Worm (Caenorhabditis elegans) whole organism, L4 larva: ENCODE measurements around the gene irld-40.

Experiments
- D1046.2 ChIP-seq: fragments of 200-800 bp; sonication (Bioruptor generic); IDR thresholded peaks from 2 replicates; pipeline ENCODE4 v1.3.6; 2022; ENCODE audit warnings: missing genetic modification characterization, missing compliant biosample characterization
- F37D6.2 ChIP-seq: sonication (generic microtip); optimal IDR thresholded peaks from 2 replicates; lab custom pipeline; 2016; ENCODE audit warnings: mild to moderate bottlenecking, missing genetic modification characterization, missing compliant biosample characterization
- F44E2.7 ChIP-seq: fragments of 200-800 bp; sonication (Bioruptor generic); IDR thresholded peaks from 2 replicates; pipeline ENCODE4 v2.1.2; 2022; ENCODE audit warnings: missing genetic modification characterization, missing compliant biosample characterization
- Y105C5A.15 ChIP-seq: fragments of 200-800 bp; sonication (Bioruptor generic); IDR thresholded peaks from 2 replicates; pipeline ENCODE4 v1.3.6; 2022; ENCODE audit warnings: missing genetic modification characterization, missing compliant biosample characterization
- Y5F2A.4 ChIP-seq: fragments of 200-800 bp; sonication (Bioruptor generic); optimal IDR thresholded peaks from 2 replicates; lab custom pipeline; 2018; ENCODE audit warnings: mild to moderate bottlenecking, missing genetic modification characterization, missing compliant biosample characterization
- ZK546.5 ChIP-seq, 2 experiments: sonication (generic microtip); optimal IDR thresholded peaks; 2 replicates each; lab custom pipeline; 2017; ENCODE audit warnings: missing biosample characterization in 2 of 2, missing genetic modification characterization in 2 of 2
- aha-1 ChIP-seq: fragments of 150-350 bp; peaks from one replicate; lab custom pipeline; 2014; ENCODE audit warnings: missing biosample characterization, missing genetic modification characterization
- ceh-32 ChIP-seq: sonication (generic microtip); optimal IDR thresholded peaks from 2 replicates; lab custom pipeline; 2016; ENCODE audit warnings: mild to moderate bottlenecking, missing genetic modification characterization, missing compliant biosample characterization; ENCODE audit not compliant: poor library complexity
- ceh-62 ChIP-seq: sonication (generic microtip); optimal IDR thresholded peaks from 2 replicates; lab custom pipeline; 2017; ENCODE audit warnings: missing biosample characterization, missing genetic modification characterization
- cey-2 ChIP-seq: sonication (generic microtip); optimal IDR thresholded peaks from 3 replicates; lab custom pipeline; 2017; ENCODE audit warnings: missing genetic modification characterization, mild to moderate bottlenecking, missing compliant biosample characterization, antibody characterized with exemption, borderline replicate concordance; ENCODE audit not compliant: insufficient read depth
- daf-12 ChIP-seq: fragments of 150-350 bp; optimal IDR thresholded peaks from 2 replicates; lab custom pipeline; 2014; ENCODE audit warnings: missing biosample characterization, missing genetic modification reagents, missing genetic modification characterization
- daf-16 ChIP-seq, 3 experiments: sonication (generic microtip); optimal IDR thresholded peaks; 2 replicates each; lab custom pipeline; 2016 to 2017; ENCODE audit warnings: missing genetic modification characterization in 3 of 3, missing genetic modification reagents in 3 of 3, mild to moderate bottlenecking in 2 of 3, missing compliant biosample characterization in 2 of 3, missing biosample characterization in 1 of 3, moderate library complexity in 1 of 3
- daf-8 ChIP-seq: fragments of 200-800 bp; sonication (Bioruptor generic); IDR thresholded peaks from 2 replicates; pipeline ENCODE4 v1.3.6; 2022; ENCODE audit warnings: missing genetic modification characterization, missing compliant biosample characterization
- dmd-8 ChIP-seq: fragments of 200-800 bp; sonication (Bioruptor generic); IDR thresholded peaks from 2 replicates; pipeline ENCODE4 v1.3.6; 2022; ENCODE audit warnings: missing genetic modification characterization, missing compliant biosample characterization
- egl-43 ChIP-seq: fragments of 200-800 bp; sonication (Bioruptor generic); IDR thresholded peaks from 2 replicates; pipeline ENCODE4 v1.3.6; 2022; ENCODE audit warnings: missing genetic modification reagents, missing genetic modification characterization, missing compliant biosample characterization
- hmg-1.1 ChIP-seq: fragments of 200-800 bp; sonication (Bioruptor generic); IDR thresholded peaks from 2 replicates; pipeline ENCODE4 v1.3.6; 2022; ENCODE audit warnings: missing genetic modification reagents, missing genetic modification characterization, missing compliant biosample characterization
- lin-1 ChIP-seq: fragments of 200-800 bp; sonication (Bioruptor generic); IDR thresholded peaks from 2 replicates; pipeline ENCODE4 v1.3.6; 2022; ENCODE audit warnings: missing genetic modification reagents, missing genetic modification characterization, missing compliant biosample characterization
- lin-13 ChIP-seq: fragments of 150-350 bp; optimal IDR thresholded peaks from 2 replicates; lab custom pipeline; 2014; ENCODE audit warnings: missing biosample characterization, missing genetic modification reagents, missing genetic modification characterization
- lin-15B ChIP-seq: fragments of 150-350 bp; sonication (generic microtip); optimal IDR thresholded peaks from 3 replicates; lab custom pipeline; 2014; ENCODE audit warnings: missing biosample characterization, missing genetic modification characterization
- lin-29 ChIP-seq: fragments of 200-800 bp; sonication (Bioruptor generic); IDR thresholded peaks from 2 replicates; pipeline ENCODE4 v1.3.6; 2022; ENCODE audit warnings: missing genetic modification reagents, missing genetic modification characterization, missing compliant biosample characterization
- madf-9 ChIP-seq: fragments of 200-800 bp; sonication (Bioruptor generic); conservative IDR thresholded peaks from 2 replicates; pipeline ENCODE4 v1.3.6; 2022; ENCODE audit warnings: missing genetic modification reagents, missing genetic modification characterization, missing compliant biosample characterization
- mes-2 ChIP-seq: sonication (generic microtip); optimal IDR thresholded peaks from 2 replicates; lab custom pipeline; 2016; ENCODE audit warnings: missing genotype, mild to moderate bottlenecking, missing genetic modification characterization, missing compliant biosample characterization; ENCODE audit not compliant: poor library complexity, severe bottlenecking
- mxl-2 ChIP-seq: fragments of 200-800 bp; sonication (Bioruptor generic); conservative IDR thresholded peaks from 2 replicates; pipeline ENCODE4 v1.3.6; 2022; ENCODE audit warnings: missing genetic modification reagents, missing genetic modification characterization, missing compliant biosample characterization
- mxl-3 ChIP-seq: fragments of 200-800 bp; sonication (Bioruptor generic); optimal IDR thresholded peaks from 2 replicates; lab custom pipeline; 2018; ENCODE audit warnings: mild to moderate bottlenecking, missing genetic modification characterization, missing compliant biosample characterization
- nhr-10 ChIP-seq: fragments of 150-350 bp; optimal IDR thresholded peaks from 2 replicates; lab custom pipeline; 2014; ENCODE audit warnings: missing biosample characterization, missing genetic modification characterization
- nhr-111 ChIP-seq: fragments of 200-800 bp; sonication (Bioruptor generic); optimal IDR thresholded peaks from 2 replicates; lab custom pipeline; 2018; ENCODE audit warnings: mild to moderate bottlenecking, missing genetic modification characterization, missing compliant biosample characterization
- php-3 ChIP-seq: fragments of 200-800 bp; sonication (Bioruptor generic); IDR thresholded peaks from 2 replicates; pipeline ENCODE4 v1.3.6; 2022; ENCODE audit warnings: missing genetic modification reagents, missing genetic modification characterization, missing compliant biosample characterization
- pqm-1 ChIP-seq: sonication (generic microtip); optimal IDR thresholded peaks from 2 replicates; lab custom pipeline; 2017; ENCODE audit warnings: missing biosample characterization, missing genetic modification characterization
- skn-1 ChIP-seq: fragments of 150-350 bp; optimal IDR thresholded peaks from 2 replicates; lab custom pipeline; 2014; ENCODE audit warnings: missing biosample characterization, missing genetic modification characterization
- snpc-4 ChIP-seq: fragments of 150-350 bp; optimal IDR thresholded peaks from 2 replicates; lab custom pipeline; 2014; ENCODE audit warnings: missing biosample characterization, missing genetic modification characterization
- spr-1 ChIP-seq: sonication (generic microtip); optimal IDR thresholded peaks from 2 replicates; lab custom pipeline; 2016; ENCODE audit warnings: mild to moderate bottlenecking, missing genetic modification characterization, missing compliant biosample characterization
- unc-39 ChIP-seq: sonication (generic microtip); optimal IDR thresholded peaks from 2 replicates; lab custom pipeline; 2017; ENCODE audit warnings: missing biosample characterization, missing genetic modification characterization
- vab-7 ChIP-seq: fragments of 200-800 bp; sonication (Bioruptor generic); IDR thresholded peaks from 2 replicates; pipeline ENCODE4 v1.3.6; 2022; ENCODE audit warnings: missing genetic modification reagents, missing genetic modification characterization, missing compliant biosample characterization
- zfp-2 ChIP-seq: sonication (generic microtip); optimal IDR thresholded peaks from 2 replicates; lab custom pipeline; 2016; ENCODE audit warnings: mild to moderate bottlenecking, missing genetic modification characterization, missing compliant biosample characterization
- zip-11 ChIP-seq: fragments of 200-800 bp; sonication (Bioruptor generic); IDR thresholded peaks from 2 replicates; pipeline ENCODE4 v1.3.6; 2022; ENCODE audit warnings: missing genetic modification characterization, missing compliant biosample characterization
- ztf-7 ChIP-seq: fragments of 150-350 bp; optimal IDR thresholded peaks from 2 replicates; lab custom pipeline; 2014; ENCODE audit warnings: missing biosample characterization, missing genetic modification characterization

The irld-40 gene

DNA sequence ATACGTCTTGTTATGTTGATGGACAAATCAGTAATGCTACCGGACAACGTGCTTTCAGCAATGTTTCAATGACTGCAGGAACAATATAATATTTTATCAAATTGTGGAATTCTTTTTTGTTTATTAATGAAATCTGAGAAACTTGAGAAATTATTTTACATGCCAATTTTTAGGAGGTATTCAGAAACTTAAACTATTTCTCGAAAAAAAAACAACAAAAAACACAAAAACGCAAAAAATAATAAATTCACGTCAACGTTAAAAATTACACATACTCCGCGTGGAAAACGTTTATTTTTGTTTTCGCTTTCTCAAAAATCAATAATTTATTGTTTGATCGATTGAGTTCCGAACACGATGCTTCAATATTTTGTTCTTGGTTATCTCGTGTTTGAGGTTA lies 20.2 kb upstream of the irld-40 start, which contains the start of gene Y46H3D.1:
Y46H3D.1 (plus strand) TSS at position 301 of the 400 bp plus-strand sequence.
- no peak for TF ChIP-seq lin-13 (GFP tag; lab: Kevin White, UChicago)
- no peak for TF ChIP-seq egl-43 (GFP tag; lab: Robert Waterston, UW)
- no peak for TF ChIP-seq F37D6.2
- no peak for TF ChIP-seq ztf-7 (tag; lab: Kevin White, UChicago)
- TF ChIP-seq lin-15B (tag; lab: Kevin White, UChicago), result no peak
- no peak for TF ChIP-seq lin-29 (GFP tag; lab: Robert Waterston, UW)
- no peak for TF ChIP-seq pqm-1
- TF ChIP-seq php-3 (GFP tag; lab: Robert Waterston, UW), result no peak
- TF ChIP-seq madf-9 (GFP tag; lab: Robert Waterston, UW), result no peak
- no peak for TF ChIP-seq ceh-32
- TF ChIP-seq skn-1 (tag; lab: Kevin White, UChicago), result no peak
- no peak for TF ChIP-seq daf-8 (GFP tag; lab: Robert Waterston, UW)
- no peak for TF ChIP-seq unc-39 (tag; lab: Kevin White, UChicago)
- TF ChIP-seq hmg-1.1 (GFP tag; lab: Robert Waterston, UW), result no peak

DNA sequence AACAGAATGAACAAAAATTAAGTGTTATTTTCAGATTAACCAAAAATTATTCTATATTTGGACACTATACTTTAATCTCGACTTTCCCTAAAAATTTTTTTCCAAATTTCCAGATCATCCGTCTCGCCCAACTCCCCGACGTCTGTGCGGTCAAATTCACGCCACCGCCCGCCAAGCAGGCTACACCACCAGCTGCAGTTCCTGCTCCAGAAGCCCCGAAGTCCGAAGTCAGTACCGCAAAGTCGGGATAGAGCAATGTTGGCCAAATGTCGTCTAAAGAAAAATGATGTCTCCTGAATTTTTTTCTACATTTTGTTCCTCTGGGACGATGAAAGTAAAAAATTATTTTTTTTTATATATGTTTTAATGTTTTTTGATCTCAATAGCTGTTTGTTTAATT lies 19.6 kb upstream of the irld-40 start:
- TF ChIP-seq dmd-8 (GFP tag; lab: Robert Waterston, UW) (0 out of 2 replicates have a peak, but pooled peaks have one; percentile 25), spr-1 (tag; lab: Kevin White, UChicago) (no peak), lin-1 (GFP tag; lab: Robert Waterston, UW) (no peak), vab-7 (GFP tag; lab: Robert Waterston, UW) (no peak), daf-12 (tag; lab: Kevin White, UChicago) (no peak), F44E2.7 (GFP tag; lab: Robert Waterston, UW) (peak; percentile 75; the same call in 1 of the 2 replicates), Y105C5A.15 (GFP tag; lab: Robert Waterston, UW) (no peak)

DNA sequence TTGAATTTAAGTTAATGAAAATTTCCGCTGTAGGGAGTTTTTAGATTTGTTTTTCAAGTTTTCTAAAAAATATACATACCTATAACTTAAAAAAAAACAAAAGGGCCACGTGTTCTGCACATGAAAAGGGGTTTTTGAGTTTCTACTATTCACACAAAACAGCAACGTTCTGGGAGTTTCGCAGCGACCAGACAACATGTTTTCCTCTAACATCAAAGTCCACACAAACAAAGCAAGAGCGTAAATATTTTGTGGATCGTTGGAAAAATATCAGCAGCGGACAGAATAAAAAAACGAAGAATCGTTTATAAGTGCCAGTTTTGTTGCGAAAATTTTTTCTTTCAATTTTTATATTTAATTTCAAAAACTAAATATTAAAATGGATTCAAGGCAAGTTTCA lies 18.5 kb upstream of the irld-40 start, which contains the start of gene alh-2:
alh-2 (plus strand) TSS at position 284 of the 400 bp plus-strand sequence.
- TF ChIP-seq daf-16 (GFP tag; optimal IDR thresholded peaks at IDR 0.05; lab: Kevin White, UChicago) (peak in 1 of 2 experiments; percentile 96), daf-16 (tag; optimal IDR thresholded peaks at IDR 0.05; lab: Kevin White, UChicago) (no peak), ceh-62 (tag; lab: Kevin White, UChicago) (no peak), lin-29 (GFP tag; lab: Robert Waterston, UW) (no peak), zip-11 (no peak), mes-2 (tag; lab: Kevin White, UChicago) (no peak)
- TF ChIP-seq, all 104 proteins: peak for 1

DNA sequence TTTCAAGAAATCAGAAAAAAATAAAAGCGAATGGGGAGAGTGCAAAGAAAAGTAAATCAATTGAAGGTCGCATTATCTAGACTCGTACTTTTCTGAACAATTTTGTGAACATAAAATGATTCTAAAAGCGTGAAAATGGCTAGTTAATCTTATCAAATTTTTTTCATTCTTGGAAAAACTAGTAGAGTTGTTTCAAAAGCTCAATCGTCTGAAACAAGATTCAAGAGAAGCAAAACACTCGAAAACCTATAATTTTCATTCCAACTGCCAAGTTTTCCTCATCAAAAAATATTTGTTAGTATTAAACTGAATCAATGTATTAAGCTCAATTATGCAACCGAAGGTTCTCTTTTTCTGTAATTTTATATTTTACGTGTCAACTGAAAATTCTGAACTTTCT lies 14.4 kb upstream of the irld-40 start, which contains the start of gene irld-45:
irld-45 (plus strand) TSS at position 301 of the 400 bp plus-strand sequence.
- TF ChIP-seq lin-13 (GFP tag; lab: Kevin White, UChicago) (no peak), mxl-2 (GFP tag; lab: Robert Waterston, UW) (no peak), mes-2 (tag; lab: Kevin White, UChicago) (no peak), aha-1 (peak; percentile 67)

DNA sequence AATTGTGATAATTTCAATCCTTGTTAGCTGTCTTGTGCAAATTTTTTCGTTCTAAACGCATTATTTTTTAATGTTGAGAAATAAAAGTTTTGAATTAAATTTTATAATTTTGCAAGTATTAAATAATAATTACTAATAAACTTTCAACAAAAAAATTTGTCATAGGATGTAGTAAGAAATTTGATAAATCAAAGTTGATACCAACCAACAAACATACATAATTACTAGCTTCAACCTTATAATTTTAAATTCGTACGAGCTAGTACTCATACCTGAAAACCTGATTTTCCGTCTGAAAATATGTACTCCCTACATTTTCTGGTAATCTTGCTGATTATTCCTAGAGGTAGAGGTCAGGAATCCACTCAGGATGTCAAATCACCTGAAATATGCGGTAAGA lies 11.3 kb upstream of the irld-40 start, which contains the start of gene irld-44:
irld-44 (plus strand) TSS at position 301 of the 400 bp plus-strand sequence.
- TF ChIP-seq nhr-10 (tag; lab: Kevin White, UChicago), result no peak
- no peak for TF ChIP-seq Y5F2A.4
- no peak for TF ChIP-seq D1046.2 (GFP tag; lab: Robert Waterston, UW)
- no peak for TF ChIP-seq daf-12 (tag; lab: Kevin White, UChicago)

DNA sequence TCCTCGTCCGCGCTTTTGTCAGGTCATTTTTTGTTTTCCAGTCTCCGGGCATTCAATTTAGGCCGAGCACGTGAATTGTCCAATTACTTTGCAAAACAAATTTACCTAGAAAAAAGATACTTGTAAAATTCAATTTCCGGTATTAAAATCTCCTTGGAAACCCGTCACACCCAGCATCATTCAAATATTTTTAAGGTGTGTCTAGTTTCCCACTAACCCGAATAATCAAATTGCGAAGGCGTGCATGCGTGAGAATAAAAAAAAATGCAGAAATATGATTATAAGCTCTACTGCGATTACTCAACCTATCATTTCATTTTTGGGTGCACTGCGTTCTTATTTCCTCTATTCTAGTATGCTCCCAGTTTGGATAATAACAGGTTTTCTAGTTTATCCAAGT lies 7.5 kb upstream of the irld-40 start, which contains the start of gene irld-11:
irld-11 (plus strand) TSS at position 301 of the 400 bp plus-strand sequence.
- TF ChIP-seq snpc-4 (no peak), lin-13 (GFP tag; lab: Kevin White, UChicago) (no peak), zip-11 (no peak), F44E2.7 (GFP tag; lab: Robert Waterston, UW) (no peak), nhr-111 (GFP tag; lab: Kevin White, UChicago) (no peak), cey-2 (tag; lab: Kevin White, UChicago) (no peak), ZK546.5 (tag; optimal IDR thresholded peaks at IDR 0.05; lab: Kevin White, UChicago) (no peak), mxl-3 (GFP tag; lab: Kevin White, UChicago) (no peak), mxl-2 (GFP tag; lab: Robert Waterston, UW) (no peak), zfp-2 (no peak)
